Fruit fly (Drosophila melanogaster) whole organism: ENCODE measurements around the gene CG32106.

Experiments used
- CG8478 ChIP-seq: fragments of >200 bp; optimal IDR thresholded peaks from 2 replicates; lab custom pipeline; 2018; ENCODE audit warnings: inconsistent platforms
- Dll ChIP-seq: fragments of >200 bp; optimal IDR thresholded peaks from 2 replicates; lab custom pipeline; 2017
- EcR ChIP-seq, 2 experiments: fragments of >200 bp; optimal IDR thresholded peaks; 2 replicates each; lab custom pipeline; 2017; ENCODE audit warnings: missing biosample characterization in 2 of 2, missing genetic modification characterization in 2 of 2, missing genetic modification reagents in 2 of 2
- pan ChIP-seq: fragments of >200 bp; optimal IDR thresholded peaks from 2 replicates; lab custom pipeline; 2017

DNA sequence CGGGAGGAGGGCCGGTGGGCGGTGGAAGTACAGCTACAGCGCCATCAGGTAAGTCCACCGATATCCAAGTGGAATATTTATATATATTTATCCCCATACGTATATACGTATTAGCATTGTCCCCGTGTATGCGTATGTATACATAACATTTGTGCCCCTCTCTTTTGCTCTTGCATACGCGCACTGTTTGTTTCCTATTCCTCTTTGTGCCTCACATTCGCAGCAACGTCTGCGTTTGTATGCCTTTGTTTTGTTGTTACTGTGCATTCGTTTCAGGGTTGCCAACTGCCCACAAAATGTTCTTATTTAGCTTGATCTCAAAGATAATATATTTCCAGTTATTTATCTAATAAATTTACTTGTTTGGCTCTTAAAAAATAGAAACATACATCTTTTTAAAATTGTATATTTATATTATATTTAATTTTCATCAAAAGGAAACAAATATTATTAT lies 27.8 kb upstream of the CG32106 start:
- TF ChIP-seq pan (lab: Kevin White, UChicago) (no peak), EcR (GFP tag; optimal IDR thresholded peaks at IDR 0.05; lab: Kevin White, UChicago) (no peak), CG8478 (lab: Kevin White, UChicago) (no peak), Dll (no peak)
